Worm (Caenorhabditis elegans): Measurements from ENCODE around the gene cyp-13B1.

- TF ChIP-seq ceh-79 (tag; optimal IDR thresholded peaks at IDR 0.05) (no peak), Y56A3A.18 (GFP tag; IDR thresholded peaks at IDR 0.05) (no peak), tlf-1 (GFP tag; optimal IDR thresholded peaks at IDR 0.05) (no peak), attf-3 (GFP tag; conservative IDR thresholded peaks at IDR 0.05) (no peak), sdz-38 (tag; optimal IDR thresholded peaks at IDR 0.05) (no peak), ceh-100 (GFP tag; IDR thresholded peaks at IDR 0.05) (no peak), hrde-1 (tag; optimal IDR thresholded peaks at IDR 0.05; ENCODE audit: borderline replicate concordance) (no peak), snpc-4 (GFP tag; optimal IDR thresholded peaks at IDR 0.05) (no peak), snpc-4 (tag; optimal IDR thresholded peaks at IDR 0.05) (no peak), unc-62 (GFP tag; optimal IDR thresholded peaks at IDR 0.05) (no peak), tbx-9 (tag; optimal IDR thresholded peaks at IDR 0.05; ENCODE audit: borderline replicate concordance) (no peak), T07F8.4 (tag; optimal IDR thresholded peaks at IDR 0.05) (no peak)
Observed at ce11 chrX:13383273-13383672, 26.2 kb downstream of the cyp-13B1 start.

All from whole organism, young adult.